Fruit fly (Drosophila melanogaster): ENCODE results near the gene CG11854.

The CG11854 gene

DNA sequence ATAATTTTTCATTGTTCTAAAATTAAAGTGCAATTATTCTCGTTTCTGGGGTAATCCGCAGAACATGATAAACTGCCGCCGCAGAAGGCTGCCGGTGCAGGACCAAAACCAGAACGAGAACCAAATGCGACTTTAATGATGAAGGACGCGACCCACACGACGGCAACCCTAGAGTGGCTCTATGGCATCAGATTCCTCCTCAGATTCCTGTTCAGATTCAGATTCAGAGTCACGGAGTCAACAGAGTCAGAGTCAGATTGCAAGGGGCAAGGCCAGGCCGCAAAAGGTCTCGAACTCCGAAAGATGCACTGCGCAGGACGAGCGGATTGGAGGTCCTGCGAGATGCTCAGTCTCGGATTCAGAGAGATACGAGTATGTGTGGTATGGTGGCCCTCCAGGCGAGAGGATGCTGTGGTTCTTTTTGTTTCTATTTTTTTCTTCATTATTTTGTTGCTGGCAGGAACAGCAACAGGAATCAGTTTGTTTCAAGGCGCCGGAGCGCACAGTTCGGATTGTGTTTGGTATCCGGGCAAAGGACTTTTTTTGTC is 42.4 kb upstream of the CG11854 start, which contains the start of gene CG13654:
Gene CG13654, plus strand, starts transcription at position 498 of the 548 bp plus-strand sequence.
- peak; percentile 91 for TF ChIP-seq CG13894 (tag; optimal IDR thresholded peaks at IDR 0.05)
- peak; percentile 46 for TF ChIP-seq CG11504 (tag; optimal IDR thresholded peaks at IDR 0.05)
- TF ChIP-seq CG16779 (GFP tag; IDR thresholded peaks at IDR 0.05): 0 out of 2 replicates have a peak, but pooled peaks have one; percentile 44
- TF ChIP-seq dan (GFP tag; IDR thresholded peaks at IDR 0.05): 0 out of 2 replicates have a peak, but pooled peaks have one; percentile 11
- TF ChIP-seq zen (tag; optimal IDR thresholded peaks at IDR 0.05): peak; percentile 41
- TF ChIP-seq HLHmδ (GFP tag; optimal IDR thresholded peaks at IDR 0.05): no peak
- peak; percentile 78 for TF ChIP-seq ewg (GFP tag; optimal IDR thresholded peaks at IDR 0.05)
- TF ChIP-seq CG42726 (GFP tag; IDR thresholded peaks at IDR 0.05; ENCODE audit: partially characterized antibody): no peak
- TF ChIP-seq CG15514 (GFP tag; optimal IDR thresholded peaks at IDR 0.05): peak; percentile 23
- peak in 1 of 2 experiments; percentile 27 for TF ChIP-seq Trl (optimal IDR thresholded peaks at IDR 0.05)
- TF ChIP-seq Trl (GFP tag; optimal IDR thresholded peaks at IDR 0.05): no peak
- TF ChIP-seq scrt (GFP tag; optimal IDR thresholded peaks at IDR 0.05): peak; percentile 86
- peak; percentile 10 for TF ChIP-seq Fer1 (GFP tag; optimal IDR thresholded peaks at IDR 0.05)
- TF ChIP-seq gsb-n (tag; optimal IDR thresholded peaks at IDR 0.05): no peak
- TF ChIP-seq abd-A (tag; optimal IDR thresholded peaks at IDR 0.05): peak; percentile 16
- TF ChIP-seq Aef1 (GFP tag; IDR thresholded peaks at IDR 0.05): no peak
- 0 out of 2 replicates have a peak, but pooled peaks have one; percentile 4 for TF ChIP-seq amos (GFP tag; IDR thresholded peaks at IDR 0.05; ENCODE audit: partially characterized antibody)

- TF ChIP-seq Med (GFP tag): peak; percentile 68
- TF ChIP-seq CG18262 (tag; optimal IDR thresholded peaks at IDR 0.05): no peak
- peak; percentile 38 for TF ChIP-seq sd (tag; optimal IDR thresholded peaks at IDR 0.05)
- TF ChIP-seq vvl (GFP tag; IDR thresholded peaks at IDR 0.05): 0 out of 2 replicates have a peak, but pooled peaks have one; percentile 6
- peak; percentile 73 for TF ChIP-seq ftz-f1 (GFP tag; optimal IDR thresholded peaks at IDR 0.05)
- TF ChIP-seq cg (GFP tag; optimal IDR thresholded peaks at IDR 0.05): peak; percentile 66
- peak; percentile 63 for TF ChIP-seq CG10543 (GFP tag; optimal IDR thresholded peaks at IDR 0.05)
- TF ChIP-seq Eip74EF (GFP tag; optimal IDR thresholded peaks at IDR 0.05): peak in 1 of 2 experiments; percentile 38
- TF ChIP-seq abd-A (tag; optimal IDR thresholded peaks at IDR 0.05): peak; percentile 62
- TF ChIP-seq sens-2 (GFP tag; IDR thresholded peaks at IDR 0.05): no peak
- peak; percentile 45 for TF ChIP-seq lbe (GFP tag; optimal IDR thresholded peaks at IDR 0.05)
- peak; percentile 7 for TF ChIP-seq nom (GFP tag; optimal IDR thresholded peaks at IDR 0.05)
- peak; percentile 62 for TF ChIP-seq mirr (GFP tag; optimal IDR thresholded peaks at IDR 0.05)
- peak; percentile 2 for TF ChIP-seq pros (GFP tag; optimal IDR thresholded peaks at IDR 0.05)
- no peak for TF ChIP-seq lab (GFP tag; optimal IDR thresholded peaks at IDR 0.05)
- TF ChIP-seq CG13287 (GFP tag; IDR thresholded peaks at IDR 0.05; ENCODE audit: partially characterized antibody): peak; percentile 24; the same call in 1 of the 2 replicates
- no peak for TF ChIP-seq hkb (optimal IDR thresholded peaks at IDR 0.05)
- TF ChIP-seq hkb (GFP tag; IDR thresholded peaks at IDR 0.05): 0 out of 2 replicates have a peak, but pooled peaks have one; percentile 17
- TF ChIP-seq amos (GFP tag; IDR thresholded peaks at IDR 0.05; ENCODE audit: partially characterized antibody): 0 out of 2 replicates have a peak, but pooled peaks have one; percentile 13
- peak; percentile 88; the same call in 2 of the 4 replicates for TF ChIP-seq chinmo (GFP tag; IDR thresholded peaks at IDR 0.05; ENCODE audit: partially characterized antibody)
- TF ChIP-seq CG11560 (tag; IDR thresholded peaks at IDR 0.05): no peak
- peak; percentile 82 for TF ChIP-seq CG13894 (tag; optimal IDR thresholded peaks at IDR 0.05)
- TF ChIP-seq CG12769 (tag; optimal IDR thresholded peaks at IDR 0.05): peak; percentile 37
- TF ChIP-seq Ets65A (GFP tag): no peak
Measured at dm6 chr3R:25205413-25205977, 36.3 kb upstream of the CG11854 start.
